Worm (Caenorhabditis elegans) whole organism, L3 larva: ENCODE data around the gene C03H12.1.

ENCODE experiments used
- R02D3.7 ChIP-seq: fragments of 150-350 bp; optimal IDR thresholded peaks from 2 replicates; lab custom pipeline; 2014; ENCODE audit warnings: missing biosample characterization, missing genetic modification characterization
- ZK546.5 ChIP-seq: sonication (generic microtip); optimal IDR thresholded peaks from 2 replicates; lab custom pipeline; 2017; ENCODE audit warnings: missing biosample characterization, missing genetic modification characterization
- aly-2 ChIP-seq: fragments of 150-350 bp; optimal IDR thresholded peaks from 2 replicates; lab custom pipeline; 2014; ENCODE audit warnings: missing biosample characterization, missing genetic modification characterization
- ama-1 ChIP-seq: fragments of 150-350 bp; optimal IDR thresholded peaks from 2 replicates; lab custom pipeline; 2018
- ceh-16 ChIP-seq: sonication (generic microtip); optimal IDR thresholded peaks from 2 replicates; lab custom pipeline; 2017; ENCODE audit warnings: missing biosample characterization, missing genetic modification characterization
- ceh-82 ChIP-seq: fragments of 150-350 bp; optimal IDR thresholded peaks from 2 replicates; lab custom pipeline; 2014; ENCODE audit warnings: missing biosample characterization, missing genetic modification characterization
- ceh-9 ChIP-seq: sonication (generic microtip); optimal IDR thresholded peaks from 2 replicates; lab custom pipeline; 2018; ENCODE audit warnings: missing biosample characterization, missing genetic modification characterization
- daf-12 ChIP-seq: fragments of 150-350 bp; optimal IDR thresholded peaks from 2 replicates; lab custom pipeline; 2014; ENCODE audit warnings: missing biosample characterization, missing genetic modification reagents, missing genetic modification characterization
- egl-27 ChIP-seq: sonication (generic microtip); optimal IDR thresholded peaks from 4 replicates; lab custom pipeline; 2017; ENCODE audit warnings: missing biosample characterization, missing genetic modification reagents, missing genetic modification characterization
- egl-5 ChIP-seq: fragments of 150-350 bp; optimal IDR thresholded peaks from 2 replicates; lab custom pipeline; 2017; ENCODE audit warnings: missing biosample characterization, missing genetic modification reagents, missing genetic modification characterization, inconsistent platforms
- elt-1 ChIP-seq: fragments of 150-350 bp; optimal IDR thresholded peaks from 2 replicates; lab custom pipeline; 2014; ENCODE audit warnings: missing biosample characterization, missing genetic modification characterization
- elt-2 ChIP-seq: sonication (generic microtip); optimal IDR thresholded peaks from 2 replicates; lab custom pipeline; 2016; ENCODE audit warnings: missing genetic modification reagents, mild to moderate bottlenecking, missing genetic modification characterization, missing compliant biosample characterization
- eor-1 ChIP-seq, 2 experiments: fragments of 150-350 bp; optimal IDR thresholded peaks; 2 replicates each; lab custom pipeline; 2014 to 2018; ENCODE audit warnings: missing biosample characterization in 2 of 2, missing genetic modification characterization in 2 of 2
- fkh-10 ChIP-seq: sonication (generic microtip); optimal IDR thresholded peaks from 2 replicates; lab custom pipeline; 2017; ENCODE audit warnings: missing biosample characterization, missing genetic modification reagents, missing genetic modification characterization
- fkh-2 ChIP-seq: fragments of 150-350 bp; optimal IDR thresholded peaks from 2 replicates; lab custom pipeline; 2014; ENCODE audit warnings: missing biosample characterization, missing genetic modification reagents, missing genetic modification characterization
- fos-1 ChIP-seq: fragments of 150-350 bp; optimal IDR thresholded peaks from 2 replicates; lab custom pipeline; 2014; ENCODE audit warnings: missing biosample characterization, missing genetic modification characterization
- hmg-11 ChIP-seq: sonication (generic microtip); optimal IDR thresholded peaks from 2 replicates; lab custom pipeline; 2016; ENCODE audit warnings: missing genetic modification characterization, missing compliant biosample characterization
- lin-15B ChIP-seq: fragments of 150-350 bp; optimal IDR thresholded peaks from 2 replicates; lab custom pipeline; 2014; ENCODE audit warnings: missing biosample characterization, missing genetic modification characterization
- lsy-12 ChIP-seq: sonication (generic microtip); optimal IDR thresholded peaks from 2 replicates; lab custom pipeline; 2016; ENCODE audit warnings: mild to moderate bottlenecking, missing genetic modification characterization, missing compliant biosample characterization
- mdl-1 ChIP-seq: fragments of 150-350 bp; optimal IDR thresholded peaks from 2 replicates; lab custom pipeline; 2014; ENCODE audit warnings: missing biosample characterization, missing genetic modification characterization
- mml-1 ChIP-seq: fragments of 150-350 bp; sonication (generic microtip); optimal IDR thresholded peaks from 3 replicates; lab custom pipeline; 2014; ENCODE audit warnings: missing biosample characterization, missing genetic modification characterization
- nhr-12 ChIP-seq: fragments of 150-350 bp; optimal IDR thresholded peaks from 2 replicates; lab custom pipeline; 2014; ENCODE audit warnings: missing biosample characterization, missing genetic modification characterization
- nhr-23 ChIP-seq: fragments of 150-350 bp; optimal IDR thresholded peaks from 2 replicates; lab custom pipeline; 2014; ENCODE audit warnings: missing biosample characterization, missing genetic modification reagents, missing genetic modification characterization
- nhr-237 ChIP-seq: fragments of 150-350 bp; optimal IDR thresholded peaks from 2 replicates; lab custom pipeline; 2014; ENCODE audit warnings: missing biosample characterization, missing genetic modification characterization
- nhr-25 ChIP-seq: sonication (generic microtip); optimal IDR thresholded peaks from 2 replicates; lab custom pipeline; 2017; ENCODE audit warnings: missing biosample characterization, missing genetic modification characterization
- nhr-28 ChIP-seq: fragments of 150-350 bp; optimal IDR thresholded peaks from 2 replicates; lab custom pipeline; 2014; ENCODE audit warnings: missing biosample characterization, missing genetic modification characterization
- nhr-43 ChIP-seq: sonication (generic microtip); optimal IDR thresholded peaks from 2 replicates; lab custom pipeline; 2016; ENCODE audit warnings: mild to moderate bottlenecking, missing genetic modification characterization, missing compliant biosample characterization; ENCODE audit not compliant: poor library complexity, severe bottlenecking
- nhr-67 ChIP-seq: fragments of 150-350 bp; optimal IDR thresholded peaks from 2 replicates; lab custom pipeline; 2014; ENCODE audit warnings: missing biosample characterization, missing genetic modification characterization
- nhr-76 ChIP-seq: fragments of 150-350 bp; sonication (generic microtip); optimal IDR thresholded peaks from 5 replicates; lab custom pipeline; 2014; ENCODE audit warnings: missing biosample characterization, missing genetic modification characterization
- nhr-77 ChIP-seq: fragments of 150-350 bp; optimal IDR thresholded peaks from 2 replicates; lab custom pipeline; 2014; ENCODE audit warnings: missing biosample characterization, missing genetic modification characterization
- pha-4 ChIP-seq: fragments of 150-350 bp; optimal IDR thresholded peaks from 2 replicates; lab custom pipeline; 2014; ENCODE audit warnings: missing biosample characterization, missing genetic modification reagents, missing genetic modification characterization
- pqm-1 ChIP-seq: fragments of 150-350 bp; optimal IDR thresholded peaks from 2 replicates; lab custom pipeline; 2017; ENCODE audit warnings: missing biosample characterization, missing genetic modification characterization, inconsistent platforms
- sea-2 ChIP-seq: fragments of 150-350 bp; sonication (generic microtip); optimal IDR thresholded peaks from 4 replicates; lab custom pipeline; 2014; ENCODE audit warnings: missing biosample characterization, missing genetic modification reagents, missing genetic modification characterization
- skn-1 ChIP-seq: fragments of 150-350 bp; optimal IDR thresholded peaks from 2 replicates; lab custom pipeline; 2014; ENCODE audit warnings: missing biosample characterization, missing genetic modification characterization
- snpc-4 ChIP-seq: fragments of 150-350 bp; optimal IDR thresholded peaks from 2 replicates; lab custom pipeline; 2014; ENCODE audit warnings: missing biosample characterization, missing genetic modification characterization
- tbx-2 ChIP-seq: sonication (generic microtip); optimal IDR thresholded peaks from 2 replicates; lab custom pipeline; 2016; ENCODE audit warnings: mild to moderate bottlenecking, missing genetic modification characterization, missing compliant biosample characterization
- unc-62 ChIP-seq: fragments of 150-350 bp; sonication (generic microtip); optimal IDR thresholded peaks from 4 replicates; lab custom pipeline; 2014; ENCODE audit warnings: missing biosample characterization, missing genetic modification reagents, missing genetic modification characterization
- zag-1 ChIP-seq: fragments of 150-350 bp; optimal IDR thresholded peaks from 2 replicates; lab custom pipeline; 2014; ENCODE audit warnings: missing biosample characterization, missing genetic modification characterization
- ztf-11 ChIP-seq: fragments of 150-350 bp; optimal IDR thresholded peaks from 2 replicates; lab custom pipeline; 2014; ENCODE audit warnings: missing biosample characterization, missing genetic modification characterization
- ztf-4 ChIP-seq: fragments of 150-350 bp; optimal IDR thresholded peaks from 2 replicates; lab custom pipeline; 2014; ENCODE audit warnings: missing biosample characterization, missing genetic modification characterization

Gene C03H12.1

DNA sequence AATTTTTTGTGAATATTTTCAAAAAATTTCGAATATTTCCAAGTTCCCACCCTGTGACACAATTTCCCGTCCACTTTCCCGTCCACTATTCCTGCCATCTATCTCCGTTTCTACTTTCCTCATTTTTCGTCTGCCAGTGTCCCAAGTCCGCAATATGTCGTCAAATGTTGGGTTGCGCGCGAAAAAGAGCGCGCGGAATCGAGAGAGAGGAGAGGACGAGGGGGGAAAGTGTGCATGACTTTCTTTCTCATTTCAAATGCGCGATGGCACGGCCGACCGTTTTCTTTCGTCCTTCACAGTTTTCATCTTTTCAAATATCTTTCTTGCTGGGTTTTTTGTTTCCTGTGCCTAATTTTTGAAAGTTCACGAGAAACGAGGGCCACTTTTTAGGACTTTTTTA, 35.7 kb downstream of the C03H12.1 start:
- TF ChIP-seq nhr-28 (tag; lab: Kevin White, UChicago) (no peak), pha-4 (tag; lab: Kevin White, UChicago) (peak; percentile 78), skn-1 (tag; lab: Kevin White, UChicago) (peak; percentile 27), elt-1 (tag; lab: Kevin White, UChicago) (no peak), lsy-12 (tag; lab: Kevin White, UChicago) (no peak), hmg-11 (tag; lab: Kevin White, UChicago) (peak; percentile 46), nhr-25 (tag; lab: Kevin White, UChicago) (peak; percentile 68), lin-15B (peak; percentile 98), sea-2 (GFP tag; lab: Kevin White, UChicago) (peak; percentile 62), elt-2 (tag; lab: Kevin White, UChicago) (peak; percentile 24), nhr-67 (tag; lab: Kevin White, UChicago) (no peak), fkh-10 (GFP tag; lab: Kevin White, UChicago) (no peak), nhr-23 (tag; lab: Kevin White, UChicago) (peak; percentile 48), snpc-4 (peak; percentile 74)

DNA sequence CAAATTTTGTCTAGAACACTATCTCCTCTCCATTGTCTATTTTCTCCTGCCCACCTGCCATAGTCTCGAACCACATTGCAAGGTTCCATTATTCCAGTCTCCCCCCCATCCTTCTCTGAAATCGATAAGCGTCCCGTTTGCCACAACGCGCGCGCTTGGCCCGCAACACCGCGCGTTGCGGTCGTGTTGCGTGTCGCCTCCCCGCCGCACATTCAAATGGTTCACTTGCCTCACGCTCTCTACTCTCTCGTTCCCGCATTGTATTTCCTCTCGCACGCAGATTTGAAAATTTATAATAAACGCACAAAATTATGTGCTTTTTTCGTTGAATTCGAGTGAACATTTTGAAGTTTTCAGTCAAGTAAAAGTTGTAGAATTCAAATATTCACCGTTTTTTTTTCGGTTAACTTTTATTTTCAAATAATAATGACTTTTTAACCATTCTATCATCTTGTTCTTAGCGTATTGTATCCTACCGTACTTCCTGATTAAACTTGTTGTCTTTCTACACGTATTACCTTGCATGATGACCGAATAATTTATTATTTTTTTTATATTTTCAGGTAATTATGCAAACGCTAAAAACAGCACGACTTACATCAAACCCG, 36.4 kb downstream of the C03H12.1 start, which contains the start of gene lin-15B:
Gene lin-15B, plus strand, starts transcription at position 558 of the 608 bp plus-strand sequence.
- TF ChIP-seq lin-15B (peak; percentile 74), pqm-1 (tag; lab: Kevin White, UChicago) (no peak)

DNA sequence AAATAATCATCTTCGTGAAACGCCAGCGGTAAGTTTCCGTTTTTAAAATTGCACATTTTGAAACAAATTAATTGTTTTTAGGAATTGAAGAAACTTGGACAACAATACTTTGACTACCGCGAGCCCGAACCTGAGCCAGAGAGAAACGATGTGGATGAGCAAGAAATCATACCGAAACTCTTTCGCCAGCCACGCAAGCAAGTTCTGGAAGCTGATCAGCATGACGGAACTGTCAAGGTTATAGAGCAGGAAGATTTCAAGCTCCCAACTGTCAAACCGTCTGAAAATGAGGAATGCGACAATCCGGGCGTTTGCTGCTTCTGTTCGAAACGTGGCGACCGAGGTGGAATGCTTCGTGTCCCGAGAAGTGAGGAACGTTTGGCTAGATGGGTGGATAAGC, 41.1 kb downstream of the C03H12.1 start:
- TF ChIP-seq nhr-237 (tag; lab: Kevin White, UChicago) (no peak), nhr-67 (tag; lab: Kevin White, UChicago) (no peak), tbx-2 (tag; lab: Kevin White, UChicago) (no peak), ama-1 (no peak), unc-62 (GFP tag; lab: Kevin White, UChicago) (no peak), nhr-77 (tag; lab: Kevin White, UChicago) (no peak), hmg-11 (tag; lab: Kevin White, UChicago) (no peak), elt-1 (tag; lab: Kevin White, UChicago) (no peak), egl-5 (tag; lab: Kevin White, UChicago) (no peak), fkh-10 (GFP tag; lab: Kevin White, UChicago) (no peak), ztf-4 (tag; lab: Kevin White, UChicago) (no peak), ceh-82 (tag; lab: Kevin White, UChicago) (no peak), ZK546.5 (tag; lab: Kevin White, UChicago) (no peak), skn-1 (tag; lab: Kevin White, UChicago) (no peak), nhr-12 (tag; lab: Kevin White, UChicago) (no peak), lin-15B (no peak), ceh-9 (tag; lab: Kevin White, UChicago) (no peak), lsy-12 (tag; lab: Kevin White, UChicago) (no peak)

DNA sequence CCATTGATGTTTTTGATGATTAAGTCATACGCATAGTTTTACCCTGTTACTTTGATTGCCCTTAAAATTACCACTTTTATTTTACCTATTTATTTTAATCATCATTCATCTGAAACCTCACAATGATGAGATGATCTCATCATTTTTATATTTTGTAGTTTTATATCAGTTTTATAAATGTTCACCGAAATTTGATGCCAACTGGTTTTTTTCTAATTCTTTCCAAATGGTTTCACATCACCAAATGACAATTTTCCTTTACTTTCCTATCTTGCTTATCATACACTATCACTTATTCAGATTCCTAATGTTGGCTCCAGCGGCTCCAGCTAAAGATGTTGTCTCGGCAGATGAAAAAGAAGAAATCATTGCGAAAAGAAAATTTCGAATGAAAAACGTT, 42.4 kb downstream of the C03H12.1 start, which contains the start of gene lin-15A:
Gene lin-15A, plus strand, starts transcription at position 301 of the 400 bp plus-strand sequence.
- TF ChIP-seq nhr-237 (tag; lab: Kevin White, UChicago) = no peak
- no peak for TF ChIP-seq ztf-4 (tag; lab: Kevin White, UChicago)
- no peak for TF ChIP-seq nhr-67 (tag; lab: Kevin White, UChicago)
- TF ChIP-seq fkh-10 (GFP tag; lab: Kevin White, UChicago) = no peak
- TF ChIP-seq elt-2 (tag; lab: Kevin White, UChicago) = no peak
- TF ChIP-seq tbx-2 (tag; lab: Kevin White, UChicago) = no peak
- TF ChIP-seq daf-12 = no peak
- no peak for TF ChIP-seq lin-15B
- no peak for TF ChIP-seq eor-1 (tag; optimal IDR thresholded peaks at IDR 0.05; lab: Kevin White, UChicago)

DNA sequence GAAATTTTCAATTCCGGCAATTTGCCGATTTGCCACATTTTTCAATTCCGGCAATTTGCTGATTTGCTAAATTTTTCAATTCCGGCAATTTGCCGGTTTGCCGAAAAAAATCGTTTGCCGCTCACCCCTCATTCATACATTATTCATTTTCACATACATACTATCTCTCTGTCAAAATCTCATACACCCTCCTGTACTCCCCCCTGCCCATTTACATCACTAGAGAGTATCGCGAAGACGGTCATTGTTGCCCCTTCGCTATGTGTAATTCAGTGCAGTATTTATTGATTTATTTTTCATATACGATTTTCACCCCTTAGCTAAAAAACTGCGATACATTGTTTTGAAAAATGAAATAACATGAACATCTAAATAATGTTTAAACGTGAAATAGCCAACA, 47.2 kb downstream of the C03H12.1 start:
- no peak for TF ChIP-seq nhr-28 (tag; lab: Kevin White, UChicago)
- no peak for TF ChIP-seq mdl-1 (tag; lab: Kevin White, UChicago)
- no peak for TF ChIP-seq elt-1 (tag; lab: Kevin White, UChicago)
- TF ChIP-seq zag-1 = no peak
- TF ChIP-seq aly-2 (tag; lab: Kevin White, UChicago) = no peak
- peak; percentile 82 for TF ChIP-seq tbx-2 (tag; lab: Kevin White, UChicago)
- no peak for TF ChIP-seq nhr-12 (tag; lab: Kevin White, UChicago)
- TF ChIP-seq ama-1 = no peak
- TF ChIP-seq pqm-1 (tag; lab: Kevin White, UChicago) = peak; percentile 47
- TF ChIP-seq hmg-11 (tag; lab: Kevin White, UChicago) = peak; percentile 85
- TF ChIP-seq egl-27 = peak; percentile 4
- TF ChIP-seq eor-1 (tag; optimal IDR thresholded peaks at IDR 0.05; lab: Kevin White, UChicago) = no peak
- TF ChIP-seq fkh-2 (tag; lab: Kevin White, UChicago) = no peak
- no peak for TF ChIP-seq ztf-4 (tag; lab: Kevin White, UChicago)
- TF ChIP-seq nhr-23 (tag; lab: Kevin White, UChicago) = peak; percentile 84
- peak; percentile 60 for TF ChIP-seq R02D3.7 (tag; lab: Kevin White, UChicago)
- no peak for TF ChIP-seq ztf-11 (tag; lab: Kevin White, UChicago)
- TF ChIP-seq daf-12 = no peak
- TF ChIP-seq pha-4 (tag; lab: Kevin White, UChicago) = peak; percentile 86
- peak; percentile 70 for TF ChIP-seq skn-1 (tag; lab: Kevin White, UChicago)
- TF ChIP-seq elt-2 (tag; lab: Kevin White, UChicago) = peak; percentile 48
- no peak for TF ChIP-seq fos-1
- TF ChIP-seq nhr-43 (tag; lab: Kevin White, UChicago) = peak; percentile 92
- TF ChIP-seq egl-5 (tag; lab: Kevin White, UChicago) = peak; percentile 47
- TF ChIP-seq nhr-237 (tag; lab: Kevin White, UChicago) = no peak
- no peak for TF ChIP-seq ceh-9 (tag; lab: Kevin White, UChicago)
- no peak for TF ChIP-seq sea-2 (GFP tag; lab: Kevin White, UChicago)
- no peak for TF ChIP-seq nhr-76 (tag; lab: Kevin White, UChicago)
- no peak for TF ChIP-seq mml-1 (tag; lab: Kevin White, UChicago)
- TF ChIP-seq ceh-16 (tag; lab: Kevin White, UChicago) = no peak
